Worm (Caenorhabditis elegans) whole organism, L4 larva: ENCODE data around the gene C03H5.5.

Source experiments
- ceh-20 ChIP-seq: fragments of 200-800 bp; sonication (Bioruptor generic); IDR thresholded peaks from 2 replicates; pipeline ENCODE4 v1.3.6; 2022; ENCODE audit warnings: missing genetic modification reagents, missing genetic modification characterization, missing compliant biosample characterization
- daf-12 ChIP-seq: fragments of 150-350 bp; optimal IDR thresholded peaks from 2 replicates; lab custom pipeline; 2014; ENCODE audit warnings: missing biosample characterization, missing genetic modification reagents, missing genetic modification characterization
- fkh-10 ChIP-seq: fragments of 150-350 bp; optimal IDR thresholded peaks from 2 replicates; lab custom pipeline; 2014; ENCODE audit warnings: missing biosample characterization, missing genetic modification reagents, missing genetic modification characterization
- hmg-1.1 ChIP-seq: fragments of 200-800 bp; sonication (Bioruptor generic); IDR thresholded peaks from 2 replicates; pipeline ENCODE4 v1.3.6; 2022; ENCODE audit warnings: missing genetic modification reagents, missing genetic modification characterization, missing compliant biosample characterization
- pha-4 ChIP-seq, 2 experiments: fragments of 150-350 bp in 1 of 2; fragments of 200-800 bp in 1 of 2; sonication (Bioruptor generic) in 1 of 2; IDR thresholded peaks in 1 of 2; optimal IDR thresholded peaks in 1 of 2; 2 replicates each; pipeline versions ENCODE4 v1.3.6 to Lab custom; 2014 to 2022; ENCODE audit warnings: missing genetic modification characterization in 2 of 2, missing genetic modification reagents in 2 of 2, missing biosample characterization in 1 of 2, missing compliant biosample characterization in 1 of 2
- pqm-1 ChIP-seq: sonication (generic microtip); optimal IDR thresholded peaks from 2 replicates; lab custom pipeline; 2017; ENCODE audit warnings: missing biosample characterization, missing genetic modification characterization
- zag-1 ChIP-seq: fragments of 150-350 bp; optimal IDR thresholded peaks from 2 replicates; lab custom pipeline; 2014; ENCODE audit warnings: missing biosample characterization, missing genetic modification characterization

ce11 chrII:418782-419181 lies 33.6 kb upstream of the C03H5.5 start, which contains the start of gene C24H12.6:
- TF ChIP-seq hmg-1.1 (no peak), pha-4 (GFP tag; IDR thresholded peaks at IDR 0.05; lab: Robert Waterston, UW) (no peak), pha-4 (tag; optimal IDR thresholded peaks at IDR 0.05; lab: Kevin White, UChicago) (no peak), zag-1 (tag; lab: Kevin White, UChicago) (no peak), daf-12 (tag; lab: Kevin White, UChicago) (no peak), fkh-10 (GFP tag; lab: Kevin White, UChicago) (no peak), pqm-1 (tag; lab: Kevin White, UChicago) (no peak), ceh-20 (GFP tag; lab: Robert Waterston, UW) (no peak)
